Fruit fly (Drosophila melanogaster) whole organism, embryonic: Measurements from ENCODE around the gene CG15773.

ENCODE experiments used
- Adf1 ChIP-seq: fragments of 200-800 bp; sonication (Bioruptor generic); IDR thresholded peaks from 2 replicates; pipeline ENCODE4 v1.3.6; 2022; ENCODE audit warnings: missing biosample characterization, missing genetic modification characterization
- Bdp1 ChIP-seq: fragments of 200-800 bp; sonication (Bioruptor generic); optimal IDR thresholded peaks from 3 replicates; lab custom pipeline; 2016; ENCODE audit warnings: missing biosample characterization, missing genetic modification characterization
- CG10654 ChIP-seq: fragments of 200-800 bp; sonication (Bioruptor generic); optimal IDR thresholded peaks from 2 replicates; lab custom pipeline; 2016; ENCODE audit warnings: missing biosample characterization, missing genetic modification characterization
- CG13424 ChIP-seq: fragments of 200-800 bp; sonication (Bioruptor generic); optimal IDR thresholded peaks from 2 replicates; lab custom pipeline; 2019; ENCODE audit warnings: missing biosample characterization, mild to moderate bottlenecking, missing genetic modification characterization, moderate library complexity
- CG13894 ChIP-seq: fragments of 200-800 bp; sonication (Bioruptor generic); optimal IDR thresholded peaks from 3 replicates; lab custom pipeline; 2018; ENCODE audit warnings: missing biosample characterization, mild to moderate bottlenecking, missing genetic modification characterization, moderate library complexity
- CG15601 ChIP-seq: fragments of 200-800 bp; sonication (Bioruptor generic); optimal IDR thresholded peaks from 3 replicates; lab custom pipeline; 2019; ENCODE audit warnings: missing biosample characterization, mild to moderate bottlenecking, missing genetic modification characterization, moderate library complexity
- CG30403 ChIP-seq: fragments of 200-800 bp; sonication (Bioruptor generic); optimal IDR thresholded peaks from 3 replicates; lab custom pipeline; 2016; ENCODE audit warnings: missing biosample characterization, missing genetic modification characterization
- CG33213 ChIP-seq: fragments of 200-800 bp; sonication (Bioruptor generic); optimal IDR thresholded peaks from 3 replicates; lab custom pipeline; 2016; ENCODE audit warnings: missing biosample characterization, missing genetic modification characterization
- CG4820 ChIP-seq: fragments of 200-800 bp; sonication (Bioruptor generic); optimal IDR thresholded peaks from 3 replicates; lab custom pipeline; 2016; ENCODE audit warnings: missing biosample characterization, missing genetic modification characterization
- CG5245 ChIP-seq: fragments of 200-800 bp; sonication (Bioruptor generic); optimal IDR thresholded peaks from 3 replicates; lab custom pipeline; 2016; ENCODE audit warnings: missing biosample characterization, missing genetic modification characterization
- CG5953 ChIP-seq: fragments of 200-800 bp; sonication (Bioruptor generic); IDR thresholded peaks from 2 replicates; pipeline ENCODE4 v1.3.6; 2022; ENCODE audit warnings: missing biosample characterization, missing genetic modification characterization
- CG6765 ChIP-seq: fragments of 200-800 bp; sonication (Bioruptor generic); optimal IDR thresholded peaks from 3 replicates; lab custom pipeline; 2017; ENCODE audit warnings: missing biosample characterization, mild to moderate bottlenecking, missing genetic modification characterization
- CG7987 ChIP-seq: fragments of 200-800 bp; sonication (Bioruptor generic); optimal IDR thresholded peaks from 2 replicates; lab custom pipeline; 2018; ENCODE audit warnings: missing biosample characterization, mild to moderate bottlenecking, missing genetic modification characterization, moderate library complexity
- CG8478 ChIP-seq: fragments of >200 bp; optimal IDR thresholded peaks from 2 replicates; lab custom pipeline; 2018
- Camta ChIP-seq: fragments of 200-800 bp; sonication (Bioruptor generic); optimal IDR thresholded peaks from 2 replicates; lab custom pipeline; 2016; ENCODE audit warnings: missing biosample characterization, missing genetic modification characterization
- D19A ChIP-seq: fragments of 200-800 bp; optimal IDR thresholded peaks from 3 replicates; lab custom pipeline; 2019; ENCODE audit warnings: missing biosample characterization, mild to moderate bottlenecking, missing genetic modification characterization, moderate library complexity
- D19B ChIP-seq: fragments of 200-800 bp; sonication (Bioruptor generic); optimal IDR thresholded peaks from 2 replicates; lab custom pipeline; 2017; ENCODE audit warnings: missing biosample characterization, mild to moderate bottlenecking, missing genetic modification characterization
- Dll ChIP-seq: fragments of 200-800 bp; sonication (Bioruptor generic); IDR thresholded peaks from 4 replicates; pipeline ENCODE4 v1.3.6; 2022; ENCODE audit warnings: missing biosample characterization, missing genetic modification characterization; ENCODE audit not compliant: partially characterized antibody
- Eip74EF ChIP-seq, 2 experiments: fragments of 200-800 bp in 1 of 2; fragments of >200 bp in 1 of 2; sonication (Bioruptor generic) in 1 of 2; optimal IDR thresholded peaks; 2 replicates each; lab custom pipeline; 2017 to 2019; ENCODE audit warnings: missing biosample characterization in 2 of 2, missing genetic modification characterization in 2 of 2, mild to moderate bottlenecking in 1 of 2, moderate library complexity in 1 of 2
- HLH4C ChIP-seq: fragments of 200-800 bp; sonication (Bioruptor generic); IDR thresholded peaks from 3 replicates; pipeline ENCODE4 v1.3.6; 2022; ENCODE audit warnings: missing biosample characterization, missing genetic modification characterization; ENCODE audit not compliant: partially characterized antibody
- Oli ChIP-seq: fragments of 200-800 bp; sonication (Bioruptor generic); optimal IDR thresholded peaks from 2 replicates; lab custom pipeline; 2018; ENCODE audit warnings: missing biosample characterization, mild to moderate bottlenecking, missing genetic modification characterization, moderate library complexity
- Sox102F ChIP-seq: fragments of 200-800 bp; sonication (Bioruptor generic); optimal IDR thresholded peaks from 2 replicates; lab custom pipeline; 2018; ENCODE audit warnings: missing biosample characterization, mild to moderate bottlenecking, missing genetic modification characterization, moderate library complexity
- Ssrp ChIP-seq: fragments of 200-800 bp; sonication (Bioruptor generic); optimal IDR thresholded peaks from 2 replicates; lab custom pipeline; 2018; ENCODE audit warnings: missing biosample characterization, mild to moderate bottlenecking, missing genetic modification characterization, moderate library complexity
- Trl ChIP-seq, 3 experiments: fragments of >200 bp in 2 of 3; fragments of 200-800 bp in 1 of 3; sonication (Bioruptor generic) in 1 of 3; optimal IDR thresholded peaks; 2 replicates in 1 of 3; 3 replicates in 2 of 3; lab custom pipeline; 2016 to 2017; ENCODE audit warnings: missing biosample characterization in 1 of 3, missing genetic modification characterization in 1 of 3
- Xbp1 ChIP-seq: fragments of 200-800 bp; sonication (Bioruptor generic); optimal IDR thresholded peaks from 3 replicates; lab custom pipeline; 2016; ENCODE audit warnings: missing biosample characterization, mild to moderate bottlenecking, missing genetic modification characterization
- crc ChIP-seq: fragments of 200-800 bp; sonication (Bioruptor generic); optimal IDR thresholded peaks from 2 replicates; lab custom pipeline; 2016; ENCODE audit warnings: missing biosample characterization, missing genetic modification characterization
- disco-r ChIP-seq: fragments of 200-800 bp; sonication (Bioruptor generic); optimal IDR thresholded peaks from 2 replicates; lab custom pipeline; 2016; ENCODE audit warnings: missing biosample characterization, missing genetic modification characterization
- ems ChIP-seq: fragments of 200-800 bp; sonication (Bioruptor generic); optimal IDR thresholded peaks from 3 replicates; lab custom pipeline; 2016; ENCODE audit warnings: missing biosample characterization, missing genetic modification characterization
- esg ChIP-seq: fragments of 200-800 bp; sonication (Bioruptor generic); conservative IDR thresholded peaks from 2 replicates; pipeline ENCODE4 v1.3.6; 2022; ENCODE audit warnings: missing biosample characterization, missing genetic modification characterization
- fd96Cb ChIP-seq: fragments of 200-800 bp; sonication (Bioruptor generic); optimal IDR thresholded peaks from 2 replicates; lab custom pipeline; 2018; ENCODE audit warnings: missing biosample characterization, mild to moderate bottlenecking, missing genetic modification characterization, moderate library complexity
- fru ChIP-seq: fragments of >200 bp; optimal IDR thresholded peaks from 2 replicates; lab custom pipeline; 2017
- gem ChIP-seq: fragments of 200-800 bp; sonication (Bioruptor generic); optimal IDR thresholded peaks from 2 replicates; lab custom pipeline; 2019; ENCODE audit warnings: missing biosample characterization, mild to moderate bottlenecking, missing genetic modification characterization, moderate library complexity
- gro ChIP-seq: fragments of 200-800 bp; sonication (Bioruptor generic); optimal IDR thresholded peaks from 2 replicates; lab custom pipeline; 2016; ENCODE audit warnings: missing biosample characterization, missing genetic modification characterization
- gt ChIP-seq: fragments of 200-800 bp; sonication (Bioruptor generic); IDR thresholded peaks from 2 replicates; pipeline ENCODE4 v1.3.6; 2022; ENCODE audit warnings: missing biosample characterization, missing genetic modification characterization
- inv ChIP-seq: fragments of 200-800 bp; sonication (Bioruptor generic); IDR thresholded peaks from 2 replicates; pipeline ENCODE4 v1.3.6; 2022; ENCODE audit warnings: missing biosample characterization, missing genetic modification characterization; ENCODE audit not compliant: partially characterized antibody
- jumu ChIP-seq: fragments of 200-800 bp; sonication (Bioruptor generic); optimal IDR thresholded peaks from 3 replicates; lab custom pipeline; 2016; ENCODE audit warnings: missing biosample characterization, missing genetic modification characterization
- kay ChIP-seq: fragments of 200-800 bp; sonication (Bioruptor generic); optimal IDR thresholded peaks from 2 replicates; lab custom pipeline; 2016; ENCODE audit warnings: missing biosample characterization, missing genetic modification characterization
- ken ChIP-seq: fragments of 200-800 bp; sonication (Bioruptor generic); IDR thresholded peaks from 3 replicates; pipeline ENCODE4 v1.3.6; 2022; ENCODE audit warnings: missing biosample characterization, missing genetic modification characterization
- lmd ChIP-seq: fragments of 200-800 bp; sonication (Bioruptor generic); IDR thresholded peaks from 2 replicates; pipeline ENCODE4 v1.3.6; 2022; ENCODE audit warnings: missing biosample characterization, missing genetic modification characterization
- odd ChIP-seq: fragments of 200-800 bp; sonication (Bioruptor generic); optimal IDR thresholded peaks from 2 replicates; lab custom pipeline; 2017; ENCODE audit warnings: missing biosample characterization, mild to moderate bottlenecking, missing genetic modification characterization
- org-1 ChIP-seq: fragments of 200-800 bp; sonication (Bioruptor generic); optimal IDR thresholded peaks from 2 replicates; lab custom pipeline; 2017; ENCODE audit warnings: missing biosample characterization, missing genetic modification characterization
- pita ChIP-seq: fragments of 200-800 bp; sonication (Bioruptor generic); optimal IDR thresholded peaks from 2 replicates; lab custom pipeline; 2017; ENCODE audit warnings: missing biosample characterization, mild to moderate bottlenecking, missing genetic modification characterization
- sd ChIP-seq: fragments of 200-800 bp; sonication (Bioruptor generic); optimal IDR thresholded peaks from 3 replicates; lab custom pipeline; 2018; ENCODE audit warnings: missing biosample characterization, mild to moderate bottlenecking, missing genetic modification characterization, moderate library complexity
- sob ChIP-seq: fragments of 200-800 bp; sonication (Bioruptor generic); IDR thresholded peaks from 2 replicates; pipeline ENCODE4 v1.3.6; 2022; ENCODE audit warnings: missing biosample characterization, missing genetic modification characterization
- stc ChIP-seq: fragments of 200-800 bp; sonication (Bioruptor generic); IDR thresholded peaks from 2 replicates; pipeline ENCODE4 v1.3.6; 2022; ENCODE audit warnings: missing biosample characterization, missing genetic modification characterization
- tna ChIP-seq: fragments of 200-800 bp; sonication (Bioruptor generic); IDR thresholded peaks from 2 replicates; pipeline ENCODE4 v1.3.6; 2022; ENCODE audit warnings: missing biosample characterization, missing genetic modification characterization; ENCODE audit not compliant: partially characterized antibody
- toy ChIP-seq: fragments of 200-800 bp; sonication (Bioruptor generic); IDR thresholded peaks from 2 replicates; pipeline ENCODE4 v1.3.6; 2022; ENCODE audit warnings: missing biosample characterization, missing genetic modification characterization
- tx ChIP-seq: fragments of 200-800 bp; sonication (Bioruptor generic); optimal IDR thresholded peaks from 2 replicates; lab custom pipeline; 2016; ENCODE audit warnings: missing biosample characterization, missing genetic modification characterization
- unc-4 ChIP-seq: fragments of 200-800 bp; sonication (Bioruptor generic); IDR thresholded peaks from 2 replicates; pipeline ENCODE4 v1.3.6; 2022; ENCODE audit warnings: missing biosample characterization, missing genetic modification characterization; ENCODE audit not compliant: partially characterized antibody
- zf30C ChIP-seq: fragments of 200-800 bp; sonication (Bioruptor generic); optimal IDR thresholded peaks from 3 replicates; lab custom pipeline; 2018; ENCODE audit warnings: missing biosample characterization, mild to moderate bottlenecking, missing genetic modification characterization
- zfh1 ChIP-seq: fragments of 200-800 bp; sonication (Bioruptor generic); IDR thresholded peaks from 3 replicates; pipeline ENCODE4 v1.3.6; 2022; ENCODE audit warnings: missing biosample characterization, missing genetic modification characterization

Gene CG15773

dm6 chrX:5705899-5706312 lies 26.6 kb upstream of the CG15773 start (continued):
- peak; percentile 89 for TF ChIP-seq esg (GFP tag; lab: Robert Waterston, UW)
- TF ChIP-seq Oli (tag; lab: Kevin White, UChicago): peak; percentile 82
- TF ChIP-seq CG7987: peak; percentile 58
- no peak for TF ChIP-seq inv
- TF ChIP-seq kay (GFP tag; lab: Kevin White, UChicago): peak; percentile 75
- no peak for TF ChIP-seq unc-4 (GFP tag; lab: Robert Waterston, UW)
- TF ChIP-seq stc (GFP tag; lab: Robert Waterston, UW): peak; percentile 88
- no peak for TF ChIP-seq Dll
- TF ChIP-seq CG13424 (tag; lab: Kevin White, UChicago): peak; percentile 79
- peak; percentile 71 for TF ChIP-seq CG10654 (GFP tag; lab: Kevin White, UChicago)
- TF ChIP-seq ems (GFP tag; lab: Kevin White, UChicago): peak; percentile 71
- TF ChIP-seq CG13894 (tag; lab: Kevin White, UChicago): peak; percentile 95
- TF ChIP-seq jumu (GFP tag; lab: Kevin White, UChicago): peak; percentile 68
- TF ChIP-seq Eip74EF (GFP tag; optimal IDR thresholded peaks at IDR 0.05; lab: Kevin White, UChicago): peak in 1 of 2 experiments; percentile 72
- TF ChIP-seq D19B (GFP tag; lab: Kevin White, UChicago): peak; percentile 69
- no peak for TF ChIP-seq fru (lab: Kevin White, UChicago)
- TF ChIP-seq odd (GFP tag; lab: Kevin White, UChicago): peak; percentile 74
- peak; percentile 46 for TF ChIP-seq tx (GFP tag; lab: Kevin White, UChicago)
- TF ChIP-seq disco-r (GFP tag; lab: Kevin White, UChicago): peak; percentile 30
- peak; percentile 68 for TF ChIP-seq CG5245
- peak; percentile 84 for TF ChIP-seq org-1 (GFP tag; lab: Kevin White, UChicago)
- TF ChIP-seq CG4820: peak; percentile 84
- peak; percentile 83 for TF ChIP-seq CG30403 (GFP tag; lab: Kevin White, UChicago)
- TF ChIP-seq fd96Cb: peak; percentile 81
- TF ChIP-seq pita (GFP tag; lab: Kevin White, UChicago): no peak
- TF ChIP-seq Bdp1: peak; percentile 19
- no peak for TF ChIP-seq CG15601 (tag; lab: Kevin White, UChicago)
- no peak for TF ChIP-seq tna (GFP tag; lab: Robert Waterston, UW)
- peak; percentile 92 for TF ChIP-seq sob (GFP tag; lab: Robert Waterston, UW)
- peak; percentile 59 for TF ChIP-seq Ssrp (tag; lab: Kevin White, UChicago)
- peak; percentile 49 for TF ChIP-seq sd (tag; lab: Kevin White, UChicago)
- peak; percentile 68 for TF ChIP-seq CG6765
- TF ChIP-seq CG5953 (GFP tag; lab: Robert Waterston, UW): peak; percentile 62
- TF ChIP-seq crc (GFP tag; lab: Kevin White, UChicago): peak; percentile 37
- peak; percentile 81 for TF ChIP-seq gro
- TF ChIP-seq gem (tag; lab: Kevin White, UChicago): peak; percentile 91
- TF ChIP-seq gt (GFP tag; lab: Robert Waterston, UW): peak; percentile 53
- TF ChIP-seq Sox102F: peak; percentile 88
- peak; percentile 63 for TF ChIP-seq Camta (GFP tag; lab: Kevin White, UChicago)
- peak; percentile 91 for TF ChIP-seq zfh1
- peak; percentile 55 for TF ChIP-seq Adf1
- no peak for TF ChIP-seq CG8478
- TF ChIP-seq zf30C (GFP tag; lab: Kevin White, UChicago): peak; percentile 40
- no peak for TF ChIP-seq Trl (optimal IDR thresholded peaks at IDR 0.05; lab: Kevin White, UChicago)
- peak; percentile 56 for TF ChIP-seq Trl (GFP tag; optimal IDR thresholded peaks at IDR 0.05; lab: Kevin White, UChicago)
- TF ChIP-seq lmd (GFP tag; lab: Robert Waterston, UW): peak; percentile 92
- TF ChIP-seq Xbp1 (GFP tag; lab: Kevin White, UChicago): peak; percentile 76
- no peak for TF ChIP-seq CG33213
- peak; percentile 72 for TF ChIP-seq D19A (tag; lab: Kevin White, UChicago)
- TF ChIP-seq HLH4C: no peak
- TF ChIP-seq ken (GFP tag; lab: Robert Waterston, UW): peak; percentile 82
- peak; percentile 88 for TF ChIP-seq toy (GFP tag; lab: Robert Waterston, UW)
